Fruit fly (Drosophila melanogaster) whole organism, embryonic: ENCODE measurements around the gene Rpt5.
A peak's percentile ranks its signal among the peaks of the same experiment; 100 is the strongest.

ENCODE experiments used
- Aef1 ChIP-seq: fragments of 200-800 bp; sonication (Bioruptor generic); IDR thresholded peaks from 3 replicates; pipeline ENCODE4 v1.3.6; 2022; ENCODE audit warnings: missing biosample characterization, missing genetic modification characterization
- Asciz ChIP-seq: fragments of 200-800 bp; sonication (Bioruptor generic); optimal IDR thresholded peaks from 2 replicates; lab custom pipeline; 2017; ENCODE audit warnings: missing biosample characterization, mild to moderate bottlenecking, missing genetic modification characterization, missing genetic modification reagents
- CG10147 ChIP-seq: fragments of 200-800 bp; sonication (Bioruptor generic); optimal IDR thresholded peaks from 2 replicates; lab custom pipeline; 2019; ENCODE audit warnings: missing biosample characterization, mild to moderate bottlenecking, missing genetic modification characterization, moderate library complexity
- CG10462 ChIP-seq: fragments of 200-800 bp; sonication (Bioruptor generic); optimal IDR thresholded peaks from 2 replicates; lab custom pipeline; 2016; ENCODE audit warnings: missing biosample characterization, missing genetic modification characterization
- CG11456 ChIP-seq: fragments of 200-800 bp; sonication (Bioruptor generic); IDR thresholded peaks from 3 replicates; pipeline ENCODE4 v1.3.6; 2022; ENCODE audit warnings: missing biosample characterization, missing genetic modification characterization
- CG11504 ChIP-seq: fragments of 200-800 bp; sonication (Bioruptor generic); optimal IDR thresholded peaks from 3 replicates; lab custom pipeline; 2019; ENCODE audit warnings: missing biosample characterization, mild to moderate bottlenecking, missing genetic modification characterization, moderate library complexity
- CG11723 ChIP-seq: fragments of 200-800 bp; sonication (Bioruptor generic); optimal IDR thresholded peaks from 2 replicates; lab custom pipeline; 2017; ENCODE audit warnings: missing biosample characterization, mild to moderate bottlenecking, missing genetic modification characterization
- CG13894 ChIP-seq: fragments of 200-800 bp; sonication (Bioruptor generic); optimal IDR thresholded peaks from 3 replicates; lab custom pipeline; 2018; ENCODE audit warnings: missing biosample characterization, mild to moderate bottlenecking, missing genetic modification characterization, moderate library complexity
- CG14965 ChIP-seq: fragments of 200-800 bp; sonication (Bioruptor generic); optimal IDR thresholded peaks from 2 replicates; lab custom pipeline; 2016; ENCODE audit warnings: missing biosample characterization, missing genetic modification characterization, borderline replicate concordance
- CG17802 ChIP-seq: fragments of 200-800 bp; sonication (Bioruptor generic); optimal IDR thresholded peaks from 2 replicates; lab custom pipeline; 2018; ENCODE audit warnings: missing biosample characterization, mild to moderate bottlenecking, missing genetic modification characterization, moderate library complexity
- CG2116 ChIP-seq: fragments of 200-800 bp; sonication (Bioruptor generic); optimal IDR thresholded peaks from 3 replicates; lab custom pipeline; 2018; ENCODE audit warnings: missing biosample characterization, mild to moderate bottlenecking, missing genetic modification characterization
- CG2120 ChIP-seq: fragments of 200-800 bp; sonication (Bioruptor generic); optimal IDR thresholded peaks from 3 replicates; lab custom pipeline; 2016; ENCODE audit warnings: missing biosample characterization, missing genetic modification characterization
- CG30403 ChIP-seq: fragments of 200-800 bp; sonication (Bioruptor generic); optimal IDR thresholded peaks from 3 replicates; lab custom pipeline; 2016; ENCODE audit warnings: missing biosample characterization, missing genetic modification characterization
- CG32532 ChIP-seq: fragments of 200-800 bp; sonication (Bioruptor generic); IDR thresholded peaks from 2 replicates; pipeline ENCODE4 v1.3.6; 2022; ENCODE audit warnings: missing biosample characterization, missing genetic modification characterization
- CG7928 ChIP-seq: fragments of 200-800 bp; sonication (Bioruptor generic); optimal IDR thresholded peaks from 2 replicates; lab custom pipeline; 2017; ENCODE audit warnings: missing biosample characterization, mild to moderate bottlenecking, missing genetic modification characterization
- CG8388 ChIP-seq: fragments of 200-800 bp; sonication (Bioruptor generic); optimal IDR thresholded peaks from 2 replicates; lab custom pipeline; 2019; ENCODE audit warnings: missing biosample characterization, mild to moderate bottlenecking, missing genetic modification characterization, moderate library complexity
- CG9797 ChIP-seq: fragments of 200-800 bp; sonication (Bioruptor generic); optimal IDR thresholded peaks from 3 replicates; lab custom pipeline; 2018; ENCODE audit warnings: missing biosample characterization, mild to moderate bottlenecking, missing genetic modification characterization
- CG9876 ChIP-seq: fragments of 200-800 bp; sonication (Bioruptor generic); optimal IDR thresholded peaks from 2 replicates; lab custom pipeline; 2016; ENCODE audit warnings: missing biosample characterization, missing genetic modification characterization
- Chrac-16 ChIP-seq: fragments of 200-800 bp; sonication (Bioruptor generic); optimal IDR thresholded peaks from 3 replicates; lab custom pipeline; 2016; ENCODE audit warnings: missing biosample characterization, missing genetic modification characterization
- D19B ChIP-seq: fragments of 200-800 bp; sonication (Bioruptor generic); optimal IDR thresholded peaks from 2 replicates; lab custom pipeline; 2017; ENCODE audit warnings: missing biosample characterization, mild to moderate bottlenecking, missing genetic modification characterization
- Dek ChIP-seq: fragments of 200-800 bp; sonication (Bioruptor generic); optimal IDR thresholded peaks from 3 replicates; lab custom pipeline; 2019; ENCODE audit warnings: missing biosample characterization, mild to moderate bottlenecking, missing genetic modification characterization, moderate library complexity
- Doc2 ChIP-seq: fragments of 200-800 bp; sonication (Bioruptor generic); IDR thresholded peaks from 2 replicates; pipeline ENCODE4 v1.3.6; 2022; ENCODE audit warnings: missing biosample characterization, missing genetic modification characterization
- Ets65A ChIP-seq: fragments of 200-800 bp; sonication (Bioruptor generic); peaks from one replicate; lab custom pipeline; 2016; ENCODE audit warnings: missing biosample characterization, missing genetic modification characterization
- HLH4C ChIP-seq: fragments of 200-800 bp; sonication (Bioruptor generic); IDR thresholded peaks from 3 replicates; pipeline ENCODE4 v1.3.6; 2022; ENCODE audit warnings: missing biosample characterization, missing genetic modification characterization; ENCODE audit not compliant: partially characterized antibody
- HLHmδ ChIP-seq: fragments of 200-800 bp; sonication (Bioruptor generic); optimal IDR thresholded peaks from 2 replicates; lab custom pipeline; 2018; ENCODE audit warnings: missing biosample characterization, mild to moderate bottlenecking, missing genetic modification characterization, moderate library complexity
- Hr3 ChIP-seq: fragments of 200-800 bp; sonication (Bioruptor generic); optimal IDR thresholded peaks from 3 replicates; lab custom pipeline; 2016; ENCODE audit warnings: missing biosample characterization, missing genetic modification characterization
- Mes4 ChIP-seq: fragments of 200-800 bp; sonication (Bioruptor generic); optimal IDR thresholded peaks from 2 replicates; lab custom pipeline; 2016; ENCODE audit warnings: missing biosample characterization, missing genetic modification characterization
- Oaz ChIP-seq: fragments of 200-800 bp; sonication (Bioruptor generic); IDR thresholded peaks from 2 replicates; pipeline ENCODE4 v1.3.6; 2022; ENCODE audit warnings: missing biosample characterization, missing genetic modification characterization
- Opbp ChIP-seq: fragments of 200-800 bp; sonication (Bioruptor generic); IDR thresholded peaks from 3 replicates; pipeline ENCODE4 v1.3.6; 2022; ENCODE audit warnings: missing biosample characterization, missing genetic modification characterization; ENCODE audit not compliant: partially characterized antibody
- Ptx1 ChIP-seq: fragments of 200-800 bp; sonication (Bioruptor generic); IDR thresholded peaks from 2 replicates; pipeline ENCODE4 v1.3.6; 2022; ENCODE audit warnings: missing biosample characterization, missing genetic modification characterization
- Stat92E ChIP-seq, 3 experiments: fragments of >200 bp in 2 of 3; fragments of 200-800 bp in 1 of 3; sonication (Bioruptor generic) in 1 of 3; optimal IDR thresholded peaks; 2 replicates each; lab custom pipeline; 2017 to 2019; ENCODE audit warnings: missing biosample characterization in 3 of 3, missing genetic modification characterization in 3 of 3, mild to moderate bottlenecking in 1 of 3, moderate library complexity in 1 of 3
- Trl ChIP-seq, 3 experiments: fragments of >200 bp in 2 of 3; fragments of 200-800 bp in 1 of 3; sonication (Bioruptor generic) in 1 of 3; optimal IDR thresholded peaks; 2 replicates in 1 of 3; 3 replicates in 2 of 3; lab custom pipeline; 2016 to 2017; ENCODE audit warnings: missing biosample characterization in 1 of 3, missing genetic modification characterization in 1 of 3
- Xbp1 ChIP-seq: fragments of 200-800 bp; sonication (Bioruptor generic); optimal IDR thresholded peaks from 3 replicates; lab custom pipeline; 2016; ENCODE audit warnings: missing biosample characterization, mild to moderate bottlenecking, missing genetic modification characterization
- ac ChIP-seq: fragments of 200-800 bp; sonication (Bioruptor generic); optimal IDR thresholded peaks from 3 replicates; lab custom pipeline; 2017; ENCODE audit warnings: missing biosample characterization, mild to moderate bottlenecking, missing genetic modification characterization
- bigmax ChIP-seq: fragments of 200-800 bp; sonication (Bioruptor generic); optimal IDR thresholded peaks from 2 replicates; lab custom pipeline; 2018; ENCODE audit warnings: missing biosample characterization, mild to moderate bottlenecking, missing genetic modification characterization
- bowl ChIP-seq: fragments of 200-800 bp; sonication (Bioruptor generic); IDR thresholded peaks from 2 replicates; pipeline ENCODE4 v1.3.6; 2022; ENCODE audit warnings: missing biosample characterization, missing genetic modification characterization
- crp ChIP-seq, 2 experiments: fragments of 200-800 bp; sonication (Bioruptor generic); optimal IDR thresholded peaks; 2 replicates in 1 of 2; 3 replicates in 1 of 2; lab custom pipeline; 2017; ENCODE audit warnings: missing biosample characterization in 2 of 2, missing genetic modification characterization in 2 of 2, mild to moderate bottlenecking in 1 of 2, moderate library complexity in 1 of 2
- dati ChIP-seq: fragments of 200-800 bp; sonication (Bioruptor generic); IDR thresholded peaks from 2 replicates; pipeline ENCODE4 v1.3.6; 2022; ENCODE audit warnings: missing biosample characterization, missing genetic modification characterization
- ems ChIP-seq: fragments of 200-800 bp; sonication (Bioruptor generic); optimal IDR thresholded peaks from 3 replicates; lab custom pipeline; 2016; ENCODE audit warnings: missing biosample characterization, missing genetic modification characterization
- ewg ChIP-seq: fragments of 200-800 bp; sonication (Bioruptor generic); optimal IDR thresholded peaks from 3 replicates; lab custom pipeline; 2017; ENCODE audit warnings: mild to moderate bottlenecking, missing biosample characterization, missing genetic modification reagents, missing genetic modification characterization
- ftz-f1 ChIP-seq: fragments of 200-800 bp; sonication (Bioruptor generic); optimal IDR thresholded peaks from 2 replicates; lab custom pipeline; 2016; ENCODE audit warnings: missing biosample characterization, missing genetic modification characterization
- gcm ChIP-seq: fragments of 200-800 bp; sonication (Bioruptor generic); optimal IDR thresholded peaks from 2 replicates; lab custom pipeline; 2019; ENCODE audit warnings: missing biosample characterization, mild to moderate bottlenecking, missing genetic modification characterization, moderate library complexity
- hb ChIP-seq: fragments of 200-800 bp; sonication (Bioruptor generic); IDR thresholded peaks from 3 replicates; pipeline ENCODE4 v1.3.6; 2022; ENCODE audit warnings: missing biosample characterization, missing genetic modification characterization; ENCODE audit not compliant: partially characterized antibody
- hbn ChIP-seq: fragments of 200-800 bp; sonication (Bioruptor generic); IDR thresholded peaks from 2 replicates; pipeline ENCODE4 v1.3.6; 2022; ENCODE audit warnings: missing biosample characterization, missing genetic modification characterization; ENCODE audit not compliant: partially characterized antibody
- hth ChIP-seq: fragments of >200 bp; optimal IDR thresholded peaks from 2 replicates; lab custom pipeline; 2017; ENCODE audit warnings: inconsistent platforms
- phol ChIP-seq: fragments of 200-800 bp; sonication (Bioruptor generic); optimal IDR thresholded peaks from 3 replicates; lab custom pipeline; 2018; ENCODE audit warnings: missing biosample characterization, mild to moderate bottlenecking, missing genetic modification characterization, moderate library complexity
- pita ChIP-seq: fragments of 200-800 bp; sonication (Bioruptor generic); optimal IDR thresholded peaks from 2 replicates; lab custom pipeline; 2017; ENCODE audit warnings: missing biosample characterization, mild to moderate bottlenecking, missing genetic modification characterization
- run ChIP-seq: fragments of 200-800 bp; sonication (Bioruptor generic); optimal IDR thresholded peaks from 3 replicates; lab custom pipeline; 2018; ENCODE audit warnings: missing biosample characterization, mild to moderate bottlenecking, missing genetic modification characterization
- sens-2 ChIP-seq: fragments of 200-800 bp; sonication (Bioruptor generic); IDR thresholded peaks from 2 replicates; pipeline ENCODE4 v1.3.6; 2022; ENCODE audit warnings: missing biosample characterization, missing genetic modification characterization
- sima ChIP-seq: fragments of 200-800 bp; sonication (Bioruptor generic); optimal IDR thresholded peaks from 2 replicates; lab custom pipeline; 2016; ENCODE audit warnings: missing biosample characterization, missing genetic modification characterization

The Rpt5 gene

dm6 chr3R:23752728-23753127, at the start of gene Rpt5, which contains the start of gene RanBP3 (continued):
- no peak for TF ChIP-seq CG13894
- peak; percentile 10 for TF ChIP-seq CG10147 (GFP tag; lab: Kevin White, UChicago)
- TF ChIP-seq bowl (GFP tag; lab: Robert Waterston, UW): no peak
- TF ChIP-seq dati (GFP tag; lab: Robert Waterston, UW): no peak
- no peak for TF ChIP-seq gcm (GFP tag; lab: Kevin White, UChicago)
- TF ChIP-seq HLHmδ (GFP tag; lab: Kevin White, UChicago): no peak
- peak; percentile 0 for TF ChIP-seq CG10462 (GFP tag; lab: Kevin White, UChicago)
- no peak for TF ChIP-seq CG9876
- TF ChIP-seq Xbp1 (GFP tag; lab: Kevin White, UChicago): peak; percentile 55
- TF ChIP-seq Doc2 (GFP tag; lab: Robert Waterston, UW): no peak
- peak; percentile 63 for TF ChIP-seq ftz-f1 (GFP tag; lab: Kevin White, UChicago)
- no peak for TF ChIP-seq ems (GFP tag; lab: Kevin White, UChicago)
- TF ChIP-seq pita (GFP tag; lab: Kevin White, UChicago): no peak
- TF ChIP-seq Aef1: 0 out of 3 replicates have a peak, but pooled peaks have one; percentile 16
- no peak for TF ChIP-seq sens-2 (GFP tag; lab: Robert Waterston, UW)
- TF ChIP-seq CG9797 (GFP tag; lab: Kevin White, UChicago): peak; percentile 40
- TF ChIP-seq Oaz (GFP tag; lab: Robert Waterston, UW): no peak
- TF ChIP-seq CG30403: peak; percentile 61
- peak; percentile 8 for TF ChIP-seq D19B
- TF ChIP-seq Mes4 (GFP tag; lab: Kevin White, UChicago): peak; percentile 9
- no peak for TF ChIP-seq Dek
- no peak for TF ChIP-seq ac
- TF ChIP-seq hbn (GFP tag; lab: Robert Waterston, UW): peak; percentile 80
- TF ChIP-seq CG14965 (GFP tag; lab: Kevin White, UChicago): no peak
- peak; percentile 81 for TF ChIP-seq HLH4C
- TF ChIP-seq Asciz: no peak
- peak; percentile 34 for TF ChIP-seq Chrac-16 (GFP tag; lab: Kevin White, UChicago)
- TF ChIP-seq run (tag; lab: Kevin White, UChicago): no peak
- TF ChIP-seq CG2116: peak; percentile 85
- TF ChIP-seq CG11456 (GFP tag; lab: Robert Waterston, UW): peak; percentile 80
- TF ChIP-seq CG17802 (tag; lab: Kevin White, UChicago): no peak
- TF ChIP-seq bigmax (GFP tag; lab: Kevin White, UChicago): no peak
- TF ChIP-seq Ets65A (GFP tag; lab: Kevin White, UChicago): peak; percentile 91
- TF ChIP-seq CG32532: peak; percentile 60; the same call in 1 of the 2 replicates
- no peak for TF ChIP-seq CG11504 (tag; lab: Kevin White, UChicago)
- TF ChIP-seq sima (GFP tag; lab: Kevin White, UChicago): no peak
- TF ChIP-seq CG8388 (GFP tag; lab: Kevin White, UChicago): no peak
- TF ChIP-seq CG11723 (GFP tag; lab: Kevin White, UChicago): no peak
- peak in 1 of 2 experiments; percentile 28 for TF ChIP-seq crp (GFP tag; optimal IDR thresholded peaks at IDR 0.05; lab: Kevin White, UChicago)
- TF ChIP-seq hth (lab: Kevin White, UChicago): no peak
- peak; percentile 19 for TF ChIP-seq Hr3 (GFP tag; lab: Kevin White, UChicago)
- peak; percentile 90 for TF ChIP-seq Opbp
- TF ChIP-seq Trl (optimal IDR thresholded peaks at IDR 0.05; lab: Kevin White, UChicago): no peak
- TF ChIP-seq Trl (GFP tag; optimal IDR thresholded peaks at IDR 0.05; lab: Kevin White, UChicago): peak; percentile 50
- TF ChIP-seq phol (tag; lab: Kevin White, UChicago): peak; percentile 61
- TF ChIP-seq Stat92E (GFP tag; optimal IDR thresholded peaks at IDR 0.05; lab: Kevin White, UChicago): peak in 1 of 3 experiments; percentile 2
- no peak for TF ChIP-seq ewg (GFP tag; lab: Kevin White, UChicago)
- TF ChIP-seq hb (GFP tag; lab: Robert Waterston, UW): peak; percentile 78
- 0 out of 2 replicates have a peak, but pooled peaks have one; percentile 9 for TF ChIP-seq Ptx1
- TF ChIP-seq CG7928 (GFP tag; lab: Kevin White, UChicago): no peak
- TF ChIP-seq CG2120 (GFP tag; lab: Kevin White, UChicago): peak; percentile 84
